Worm (Caenorhabditis elegans) whole organism, L4/young adult: ENCODE measurements around the gene T12G3.11.

Source experiments
- W03F9.2 ChIP-seq: fragments of 150-350 bp; optimal IDR thresholded peaks from 2 replicates; lab custom pipeline; 2014; ENCODE audit warnings: missing biosample characterization, missing genetic modification characterization
- dao-5 ChIP-seq: sonication (generic microtip); optimal IDR thresholded peaks from 2 replicates; lab custom pipeline; 2016; ENCODE audit warnings: missing genotype, missing genetic modification characterization, moderate library complexity, missing compliant biosample characterization

DNA sequence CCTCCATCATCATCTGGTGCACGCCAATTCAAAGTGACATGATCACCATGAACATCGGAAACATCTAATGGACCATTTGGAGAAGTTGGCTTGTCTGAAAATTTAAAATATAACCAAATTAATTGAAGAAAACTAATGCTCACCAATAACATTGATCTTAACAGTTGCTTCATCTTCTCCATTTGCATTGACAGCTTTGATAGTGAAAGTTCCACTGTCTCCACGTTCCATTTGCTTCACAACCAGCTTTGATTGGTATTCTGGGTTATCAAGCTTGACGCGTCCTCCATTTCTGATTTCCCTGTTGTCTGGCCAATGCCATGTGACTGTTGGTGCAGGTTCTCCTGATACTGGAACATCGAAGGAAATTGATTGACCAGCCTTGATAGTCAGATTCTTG lies 43.2 kb downstream of the T12G3.11 start:
- TF ChIP-seq dao-5: no peak
- no peak for TF ChIP-seq W03F9.2 (tag; lab: Kevin White, UChicago)
